Worm (Caenorhabditis elegans) whole organism, midembryonic: ENCODE measurements around the gene ZK742.4.

Experiments used
- T22C8.4 ChIP-seq: fragments of 200-800 bp; sonication (Bioruptor generic); IDR thresholded peaks from 2 replicates; pipeline ENCODE4 v1.3.6; 2022; ENCODE audit warnings: missing genetic modification characterization, missing compliant biosample characterization
- ref-1 ChIP-seq: fragments of 200-800 bp; sonication (Bioruptor generic); conservative IDR thresholded peaks from 2 replicates; pipeline ENCODE4 v1.3.6; 2022; ENCODE audit warnings: missing genetic modification reagents, missing genetic modification characterization, missing compliant biosample characterization

DNA sequence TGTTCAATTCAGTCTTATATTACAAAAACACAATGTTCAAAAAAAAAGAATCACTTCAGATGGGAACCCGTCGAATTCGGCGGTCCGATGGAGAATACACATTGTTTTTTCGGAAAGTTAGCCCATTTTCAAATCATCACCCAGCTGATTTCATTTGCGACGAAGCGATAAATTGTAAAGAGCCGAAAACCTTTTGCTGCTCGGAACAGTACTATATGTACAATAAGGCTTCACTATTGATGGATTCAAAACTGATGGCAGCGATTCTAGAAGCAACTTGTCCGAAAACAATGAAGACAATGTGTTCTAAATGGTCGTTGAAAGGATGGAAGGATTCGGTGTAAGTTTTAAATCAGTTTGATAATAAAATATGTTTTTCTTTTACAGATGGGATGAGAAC lies 46.3 kb upstream of the ZK742.4 start, which contains the start of gene C37C3.1:
- TF ChIP-seq T22C8.4 (GFP tag; lab: Robert Waterston, UW) (no peak), ref-1 (GFP tag; lab: Robert Waterston, UW) (no peak)
